Worm (Caenorhabditis elegans) whole organism, L4 larva: ENCODE results near the gene flh-2.

Source experiments
- T20F7.1 ChIP-seq: fragments of 200-800 bp; sonication (Bioruptor generic); optimal IDR thresholded peaks from 2 replicates; lab custom pipeline; 2018; ENCODE audit warnings: mild to moderate bottlenecking, missing genetic modification characterization, missing compliant biosample characterization
- ZK546.5 ChIP-seq, 2 experiments: sonication (generic microtip); optimal IDR thresholded peaks; 2 replicates each; lab custom pipeline; 2017; ENCODE audit warnings: missing biosample characterization in 2 of 2, missing genetic modification characterization in 2 of 2
- aly-2 ChIP-seq: sonication (generic microtip); optimal IDR thresholded peaks from 2 replicates; lab custom pipeline; 2018; ENCODE audit warnings: missing biosample characterization, missing genetic modification characterization
- lin-39 ChIP-seq: fragments of 150-350 bp; optimal IDR thresholded peaks from 2 replicates; lab custom pipeline; 2014; ENCODE audit warnings: missing biosample characterization, missing genetic modification reagents, missing genetic modification characterization
- zfp-2 ChIP-seq: sonication (generic microtip); optimal IDR thresholded peaks from 2 replicates; lab custom pipeline; 2016; ENCODE audit warnings: mild to moderate bottlenecking, missing genetic modification characterization, missing compliant biosample characterization

ce11 chrIII:4903784-4904183, 48.1 kb upstream of the flh-2 start, which contains the start of gene kbp-2:
- TF ChIP-seq T20F7.1 (GFP tag; lab: Kevin White, UChicago) (no peak), ZK546.5 (tag; optimal IDR thresholded peaks at IDR 0.05; lab: Kevin White, UChicago) (no peak), lin-39 (tag; lab: Kevin White, UChicago) (no peak), aly-2 (tag; lab: Kevin White, UChicago) (no peak), zfp-2 (tag; lab: Kevin White, UChicago) (no peak)
